Worm (Caenorhabditis elegans) whole organism, young adult: ENCODE results near the gene ZC190.10.

Experiments used
- F22D6.2 ChIP-seq: sonication (generic microtip); optimal IDR thresholded peaks from 2 replicates; lab custom pipeline; 2016; ENCODE audit warnings: mild to moderate bottlenecking, missing genetic modification characterization, missing compliant biosample characterization
- F33H1.4 ChIP-seq: fragments of 200-800 bp; sonication (Bioruptor generic); IDR thresholded peaks from 2 replicates; pipeline ENCODE4 v1.3.6; 2022; ENCODE audit warnings: missing genetic modification reagents, missing genetic modification characterization, missing compliant biosample characterization
- F55B11.4 ChIP-seq: sonication (generic microtip); optimal IDR thresholded peaks from 2 replicates; lab custom pipeline; 2016; ENCODE audit warnings: missing compliant biosample characterization, missing genetic modification characterization, borderline replicate concordance; ENCODE audit not compliant: insufficient read depth
- F57C9.4 ChIP-seq: sonication (generic microtip); optimal IDR thresholded peaks from 2 replicates; lab custom pipeline; 2017; ENCODE audit warnings: mild to moderate bottlenecking, missing genetic modification characterization, missing compliant biosample characterization
- K12H6.12 ChIP-seq: fragments of 200-800 bp; sonication (Bioruptor generic); optimal IDR thresholded peaks from 2 replicates; lab custom pipeline; 2018; ENCODE audit warnings: mild to moderate bottlenecking, missing genetic modification characterization, missing compliant biosample characterization
- Y67H2A.10 ChIP-seq: fragments of 200-800 bp; sonication (Bioruptor generic); conservative IDR thresholded peaks from 2 replicates; pipeline ENCODE4 v1.3.6; 2022; ENCODE audit warnings: missing genetic modification reagents, missing genetic modification characterization, missing compliant biosample characterization
- akir-1 ChIP-seq: fragments of 200-800 bp; sonication (Bioruptor generic); optimal IDR thresholded peaks from 2 replicates; lab custom pipeline; 2018; ENCODE audit warnings: mild to moderate bottlenecking, missing genetic modification characterization, moderate library complexity, missing compliant biosample characterization
- bed-1 ChIP-seq: fragments of 200-800 bp; sonication (Bioruptor generic); IDR thresholded peaks from 2 replicates; pipeline ENCODE4 v1.3.6; 2022; ENCODE audit warnings: missing genetic modification reagents, missing genetic modification characterization, missing compliant biosample characterization
- cebp-1 ChIP-seq, 2 experiments: fragments of 200-800 bp in 1 of 2; sonication (Bioruptor generic) in 1 of 2; sonication (generic microtip) in 1 of 2; IDR thresholded peaks in 1 of 2; optimal IDR thresholded peaks in 1 of 2; 2 replicates each; pipeline versions ENCODE4 v1.3.6 to Lab custom; 2017 to 2022; ENCODE audit warnings: missing compliant biosample characterization in 2 of 2, missing genetic modification characterization in 2 of 2, mild to moderate bottlenecking in 1 of 2, missing genetic modification reagents in 1 of 2, moderate library complexity in 1 of 2
- die-1 ChIP-seq: sonication (generic microtip); optimal IDR thresholded peaks from 2 replicates; lab custom pipeline; 2016; ENCODE audit warnings: missing genotype, mild to moderate bottlenecking, missing genetic modification characterization, missing compliant biosample characterization
- egrh-3 ChIP-seq: fragments of 200-800 bp; sonication (Bioruptor generic); IDR thresholded peaks from 2 replicates; pipeline ENCODE4 v1.3.6; 2022; ENCODE audit warnings: missing genetic modification reagents, missing genetic modification characterization, missing compliant biosample characterization
- ets-4 ChIP-seq: fragments of 200-800 bp; sonication (Bioruptor generic); optimal IDR thresholded peaks from 2 replicates; lab custom pipeline; 2018; ENCODE audit warnings: mild to moderate bottlenecking, missing genetic modification characterization, missing compliant biosample characterization
- let-607 ChIP-seq, 2 experiments: fragments of 200-800 bp in 1 of 2; sonication (Bioruptor generic) in 1 of 2; sonication (generic microtip) in 1 of 2; optimal IDR thresholded peaks; 2 replicates each; lab custom pipeline; 2016 to 2018; ENCODE audit warnings: mild to moderate bottlenecking in 2 of 2, missing compliant biosample characterization in 2 of 2, missing genetic modification characterization in 2 of 2, moderate library complexity in 2 of 2, missing genotype in 1 of 2
- lin-26 ChIP-seq: fragments of 200-800 bp; sonication (Bioruptor generic); IDR thresholded peaks from 2 replicates; pipeline ENCODE4 v1.3.6; 2022; ENCODE audit warnings: missing genetic modification reagents, missing genetic modification characterization, missing compliant biosample characterization
- lin-35 ChIP-seq, 3 experiments: fragments of 150-350 bp in 2 of 3; sonication (generic microtip) in 1 of 3; optimal IDR thresholded peaks; 2 replicates each; lab custom pipeline; 2014 to 2018; ENCODE audit warnings: missing biosample characterization in 3 of 3, missing genetic modification characterization in 3 of 3, missing genetic modification reagents in 3 of 3
- lin-40 ChIP-seq: sonication (generic microtip); optimal IDR thresholded peaks from 2 replicates; lab custom pipeline; 2016; ENCODE audit warnings: missing genetic modification characterization, mild to moderate bottlenecking, missing compliant biosample characterization, missing genotype, missing genetic modification reagents
- lin-54 ChIP-seq: fragments of 200-800 bp; sonication (Bioruptor generic); optimal IDR thresholded peaks from 2 replicates; lab custom pipeline; 2018; ENCODE audit warnings: mild to moderate bottlenecking, missing genetic modification characterization, missing compliant biosample characterization
- mcd-1 ChIP-seq: fragments of 200-800 bp; sonication (Bioruptor generic); IDR thresholded peaks from 2 replicates; pipeline ENCODE4 v1.3.6; 2022; ENCODE audit warnings: missing genetic modification reagents, missing genetic modification characterization, missing compliant biosample characterization
- nfya-1 ChIP-seq: sonication (generic microtip); optimal IDR thresholded peaks from 2 replicates; lab custom pipeline; 2017; ENCODE audit warnings: antibody characterized with exemption, missing compliant biosample characterization, missing genetic modification characterization, borderline replicate concordance; ENCODE audit not compliant: insufficient read depth
- nfyb-1 ChIP-seq: fragments of 200-800 bp; sonication (Bioruptor generic); IDR thresholded peaks from 2 replicates; pipeline ENCODE4 v1.3.6; 2022; ENCODE audit warnings: missing genetic modification reagents, missing genetic modification characterization, missing compliant biosample characterization
- nhr-27 ChIP-seq: fragments of 200-800 bp; sonication (Bioruptor generic); optimal IDR thresholded peaks from 2 replicates; lab custom pipeline; 2018; ENCODE audit warnings: mild to moderate bottlenecking, missing genetic modification characterization, moderate library complexity, missing compliant biosample characterization
- nhr-90 ChIP-seq: sonication (generic microtip); optimal IDR thresholded peaks from 2 replicates; lab custom pipeline; 2016; ENCODE audit warnings: missing genotype, mild to moderate bottlenecking, missing genetic modification characterization, missing compliant biosample characterization
- pha-4 ChIP-seq: fragments of 150-350 bp; sonication (generic microtip); optimal IDR thresholded peaks from 2 replicates; lab custom pipeline; 2014; ENCODE audit warnings: missing biosample characterization, missing genetic modification reagents, missing genetic modification characterization
- repo-1 ChIP-seq: sonication (generic microtip); optimal IDR thresholded peaks from 2 replicates; lab custom pipeline; 2017; ENCODE audit warnings: mild to moderate bottlenecking, missing genetic modification characterization, missing compliant biosample characterization
- sea-2 ChIP-seq: fragments of 200-800 bp; sonication (Bioruptor generic); IDR thresholded peaks from 2 replicates; pipeline ENCODE4 v1.3.6; 2022; ENCODE audit warnings: missing genetic modification characterization, missing compliant biosample characterization
- somi-1 ChIP-seq: fragments of 200-800 bp; sonication (Bioruptor generic); optimal IDR thresholded peaks from 2 replicates; lab custom pipeline; 2018; ENCODE audit warnings: mild to moderate bottlenecking, missing genetic modification characterization, missing compliant biosample characterization
- sptf-2 ChIP-seq: fragments of 200-800 bp; sonication (Bioruptor generic); optimal IDR thresholded peaks from 2 replicates; lab custom pipeline; 2018; ENCODE audit warnings: mild to moderate bottlenecking, missing genetic modification characterization, missing compliant biosample characterization
- unc-130 ChIP-seq: sonication (generic microtip); optimal IDR thresholded peaks from 2 replicates; lab custom pipeline; 2016; ENCODE audit warnings: missing genetic modification reagents, missing genetic modification characterization, missing compliant biosample characterization
- xnd-1 ChIP-seq: sonication (generic microtip); optimal IDR thresholded peaks from 2 replicates; lab custom pipeline; 2016; ENCODE audit warnings: missing genotype, missing genetic modification reagents, missing genetic modification characterization, missing compliant biosample characterization
- zfh-2 ChIP-seq: fragments of 200-800 bp; sonication (Bioruptor generic); conservative IDR thresholded peaks from 2 replicates; pipeline ENCODE4 v1.3.6; 2022; ENCODE audit warnings: missing genetic modification reagents, missing genetic modification characterization, missing compliant biosample characterization
- ztf-22 ChIP-seq: fragments of 200-800 bp; sonication (Bioruptor generic); optimal IDR thresholded peaks from 2 replicates; lab custom pipeline; 2018; ENCODE audit warnings: mild to moderate bottlenecking, missing genetic modification characterization, moderate library complexity, missing compliant biosample characterization
- ztf-26 ChIP-seq: sonication (generic microtip); optimal IDR thresholded peaks from 2 replicates; lab custom pipeline; 2017; ENCODE audit warnings: missing genetic modification characterization, missing compliant biosample characterization

ZC190.10 gene

DNA sequence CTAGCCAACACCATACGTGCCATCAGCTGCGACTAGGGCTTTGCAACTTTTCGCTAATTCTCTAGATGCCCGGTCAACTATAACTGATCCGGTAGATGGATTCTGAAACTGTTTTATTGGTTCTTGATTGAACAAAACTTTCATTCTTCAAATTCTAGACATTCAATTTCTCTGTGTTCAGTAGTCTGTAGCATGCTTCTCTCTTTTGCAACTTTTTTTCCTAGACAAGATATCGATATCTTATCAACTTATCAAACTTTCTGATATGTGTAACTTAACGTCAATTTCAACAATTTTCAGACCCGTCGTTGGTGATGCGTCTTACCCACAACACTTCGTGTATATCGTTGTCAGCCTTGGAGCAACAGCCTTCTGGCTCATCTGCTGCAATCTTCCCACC lies 30.4 kb downstream of the ZC190.10 start, which contains the start of gene ZC190.4:
Gene ZC190.4 (plus strand): TSS at position 301 of the 400 bp plus-strand sequence.
- TF ChIP-seq F22D6.2 (tag; lab: Kevin White, UChicago) (no peak), unc-130 (GFP tag; lab: Kevin White, UChicago) (no peak), F57C9.4 (tag; lab: Kevin White, UChicago) (no peak), ztf-22 (GFP tag; lab: Kevin White, UChicago) (no peak), nhr-27 (tag; lab: Kevin White, UChicago) (no peak), egrh-3 (GFP tag; lab: Robert Waterston, UW) (no peak), sptf-2 (GFP tag; lab: Kevin White, UChicago) (no peak), Y67H2A.10 (no peak), bed-1 (GFP tag; lab: Robert Waterston, UW) (no peak), lin-54 (GFP tag; lab: Kevin White, UChicago) (no peak), akir-1 (GFP tag; lab: Kevin White, UChicago) (no peak), lin-26 (GFP tag; lab: Robert Waterston, UW) (no peak), sea-2 (GFP tag; lab: Robert Waterston, UW) (no peak), nhr-90 (tag; lab: Kevin White, UChicago) (no peak), repo-1 (tag; lab: Kevin White, UChicago) (no peak), ets-4 (GFP tag; lab: Kevin White, UChicago) (no peak), let-607 (tag; optimal IDR thresholded peaks at IDR 0.05; lab: Kevin White, UChicago) (no peak), F55B11.4 (tag; lab: Kevin White, UChicago) (no peak), die-1 (tag; lab: Kevin White, UChicago) (no peak), pha-4 (tag; lab: Kevin White, UChicago) (no peak)

DNA sequence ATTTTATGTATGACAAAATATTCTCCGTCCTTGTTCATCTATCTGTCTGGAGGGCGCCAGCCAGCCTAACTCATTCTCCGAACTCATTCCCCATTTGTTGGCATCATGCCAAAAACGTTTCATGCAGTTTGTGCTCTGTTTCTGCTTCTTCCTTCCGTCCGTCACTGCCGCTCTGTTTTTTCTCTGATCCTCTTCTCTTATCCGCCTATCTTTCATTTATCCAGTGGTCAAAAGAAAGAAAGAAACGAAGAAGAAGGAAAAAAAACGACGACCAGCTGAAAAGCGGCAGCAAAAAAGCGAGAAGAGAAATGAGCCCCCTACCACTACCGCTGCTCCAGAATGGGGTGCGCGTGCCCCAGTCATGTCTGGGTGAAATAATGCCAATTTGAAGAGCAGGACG lies 33.1 kb downstream of the ZC190.10 start:
- TF ChIP-seq cebp-1 (GFP tag; IDR thresholded peaks at IDR 0.05; lab: Robert Waterston, UW) (no peak), cebp-1 (tag; optimal IDR thresholded peaks at IDR 0.05; lab: Kevin White, UChicago) (peak; percentile 17), zfh-2 (GFP tag; lab: Robert Waterston, UW) (peak; percentile 85), K12H6.12 (tag; lab: Kevin White, UChicago) (peak; percentile 9), nfya-1 (tag; lab: Kevin White, UChicago) (no peak), mcd-1 (GFP tag; lab: Robert Waterston, UW) (0 out of 2 replicates have a peak, but pooled peaks have one; percentile 12)

DNA sequence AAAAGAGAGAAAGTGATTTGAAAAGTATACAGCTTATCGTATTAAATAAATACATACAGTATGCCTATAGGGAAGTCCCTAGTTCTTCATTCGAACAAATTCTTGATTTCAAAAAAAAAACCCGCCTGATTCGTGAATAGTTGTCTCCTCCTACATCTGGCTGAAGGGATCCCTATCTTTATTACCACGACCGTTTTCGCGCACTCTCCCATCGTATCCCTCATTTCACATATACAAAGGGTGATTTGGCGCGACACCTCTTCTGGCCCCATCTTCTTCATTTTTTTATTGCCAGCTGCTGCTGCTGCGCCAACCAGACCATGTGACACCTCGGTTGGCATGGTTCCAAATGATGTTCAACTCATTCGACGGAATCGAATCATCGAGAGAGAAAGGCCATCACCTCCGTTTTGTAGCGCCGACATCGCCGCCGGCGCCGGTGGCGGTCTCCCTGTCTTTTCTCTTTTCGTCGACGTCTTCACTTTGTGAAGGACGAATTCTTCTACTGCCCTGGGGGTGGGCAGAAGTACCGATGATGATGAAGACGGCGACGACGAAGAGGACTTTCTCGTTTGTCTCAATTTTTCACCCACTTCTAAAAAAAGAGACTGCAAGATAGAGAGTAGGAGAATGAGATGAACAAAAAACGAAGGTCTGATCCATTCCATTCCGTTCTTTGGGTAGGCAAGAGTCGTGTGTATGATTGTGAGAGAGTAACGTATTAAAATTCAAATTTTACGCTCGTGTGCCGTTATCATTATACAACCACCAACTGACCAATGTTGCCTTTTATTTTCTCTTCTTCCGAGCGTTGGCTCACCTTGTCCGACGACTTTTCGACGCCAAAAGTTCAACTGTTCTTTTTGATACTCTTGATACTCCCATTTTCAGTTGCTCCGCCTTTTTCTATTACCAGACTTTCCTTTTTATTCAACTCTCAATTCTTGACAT lies 33.8 kb downstream of the ZC190.10 start:
- TF ChIP-seq somi-1 (GFP tag; lab: Kevin White, UChicago) (peak; percentile 40), xnd-1 (no peak), lin-35 (GFP tag; optimal IDR thresholded peaks at IDR 0.05; lab: Kevin White, UChicago) (no peak), lin-26 (GFP tag; lab: Robert Waterston, UW) (no peak), zfh-2 (GFP tag; lab: Robert Waterston, UW) (peak; percentile 68), lin-40 (tag; lab: Kevin White, UChicago) (peak; percentile 30), nfya-1 (tag; lab: Kevin White, UChicago) (no peak), ztf-26 (tag; lab: Kevin White, UChicago) (peak; percentile 29), F33H1.4 (no peak), nfyb-1 (GFP tag; lab: Robert Waterston, UW) (0 out of 2 replicates have a peak, but pooled peaks have one; percentile 38)
